Fruit fly (Drosophila melanogaster): ENCODE data around the gene snf.

The snf gene

DNA sequence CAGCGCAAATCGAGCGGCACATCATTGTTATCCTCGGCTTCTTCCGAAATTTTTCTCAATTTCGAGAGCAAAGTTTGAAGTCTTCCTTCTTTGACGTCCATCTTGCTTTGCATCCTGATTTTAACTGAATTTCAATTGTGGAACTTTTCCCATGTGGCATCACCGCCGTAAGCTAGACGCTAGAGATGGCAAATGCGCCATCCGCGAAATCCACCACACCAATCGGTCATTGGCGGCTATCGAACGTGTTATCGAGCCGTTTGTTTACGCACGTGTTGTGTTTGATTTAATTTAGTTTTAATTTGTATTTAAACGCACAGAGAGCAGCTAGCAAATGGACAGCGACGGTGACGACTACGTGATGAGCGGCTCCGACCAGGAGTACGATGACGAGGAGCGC lies 8.1 kb downstream of the snf start, which contains the start of the genes CG15930 and Sas10 (continued):
- TF ChIP-seq CG2116 (GFP tag; optimal IDR thresholded peaks at IDR 0.05) (peak; percentile 20), CG3281 (GFP tag; optimal IDR thresholded peaks at IDR 0.05) (no peak), Sin3A (optimal IDR thresholded peaks at IDR 0.05) (no peak), CG6791 (GFP tag; IDR thresholded peaks at IDR 0.05; ENCODE audit: partially characterized antibody) (peak; percentile 53; the same call in 1 of the 3 replicates), CG14860 (GFP tag; IDR thresholded peaks at IDR 0.05; ENCODE audit: partially characterized antibody) (peak; percentile 13; the same call in 1 of the 3 replicates), slbo (GFP tag; IDR thresholded peaks at IDR 0.05) (no peak), BtbVII (GFP tag; optimal IDR thresholded peaks at IDR 0.05) (no peak), CG17328 (GFP tag; IDR thresholded peaks at IDR 0.05) (no peak), CG31365 (tag; optimal IDR thresholded peaks at IDR 0.05) (no peak), Doc2 (GFP tag; IDR thresholded peaks at IDR 0.05) (no peak), CG10209 (GFP tag; optimal IDR thresholded peaks at IDR 0.05) (no peak), Elba2 (GFP tag; optimal IDR thresholded peaks at IDR 0.05) (no peak), dimm (GFP tag; IDR thresholded peaks at IDR 0.05) (no peak), CG7745 (tag; optimal IDR thresholded peaks at IDR 0.05) (no peak), Jarid2 (GFP tag; optimal IDR thresholded peaks at IDR 0.05) (no peak), fd102C (GFP tag; optimal IDR thresholded peaks at IDR 0.05) (no peak), CG30431 (GFP tag; optimal IDR thresholded peaks at IDR 0.05) (no peak), CG13775 (GFP tag; optimal IDR thresholded peaks at IDR 0.05) (no peak), tna (GFP tag; IDR thresholded peaks at IDR 0.05; ENCODE audit: partially characterized antibody) (no peak), CG7839 (tag; optimal IDR thresholded peaks at IDR 0.05) (no peak), HHEX (GFP tag; optimal IDR thresholded peaks at IDR 0.05) (no peak), row (GFP tag; IDR thresholded peaks at IDR 0.05) (no peak), nom (GFP tag; optimal IDR thresholded peaks at IDR 0.05) (no peak), kay (GFP tag; optimal IDR thresholded peaks at IDR 0.05) (no peak), ro (GFP tag; IDR thresholded peaks at IDR 0.05) (no peak), Bteb2 (GFP tag; optimal IDR thresholded peaks at IDR 0.05) (no peak), B-H2 (GFP tag; optimal IDR thresholded peaks at IDR 0.05) (no peak), B-H1 (GFP tag; IDR thresholded peaks at IDR 0.05) (no peak), da (GFP tag; optimal IDR thresholded peaks at IDR 0.05) (no peak), lmd (GFP tag; IDR thresholded peaks at IDR 0.05) (no peak), CTCF (GFP tag; optimal IDR thresholded peaks at IDR 0.05) (no peak), CG8359 (GFP tag; optimal IDR thresholded peaks at IDR 0.05; ENCODE audit: borderline replicate concordance) (no peak), CG16863 (GFP tag; optimal IDR thresholded peaks at IDR 0.05) (no peak), Dll (GFP tag; IDR thresholded peaks at IDR 0.05; ENCODE audit: partially characterized antibody) (peak; percentile 23; the same call in 1 of the 4 replicates), CG4854 (GFP tag; optimal IDR thresholded peaks at IDR 0.05) (no peak), rib (GFP tag; IDR thresholded peaks at IDR 0.05) (no peak), chif (GFP tag; optimal IDR thresholded peaks at IDR 0.05) (no peak), btn (GFP tag; optimal IDR thresholded peaks at IDR 0.05) (no peak), NK7.1 (GFP tag; optimal IDR thresholded peaks at IDR 0.05) (no peak), CG14667 (GFP tag; IDR thresholded peaks at IDR 0.05) (no peak), CG15011 (GFP tag; optimal IDR thresholded peaks at IDR 0.05) (no peak), CG9727 (GFP tag; optimal IDR thresholded peaks at IDR 0.05) (no peak), zf30C (GFP tag; optimal IDR thresholded peaks at IDR 0.05) (no peak), gsb (GFP tag; IDR thresholded peaks at IDR 0.05) (no peak), Sry-δ (GFP tag; optimal IDR thresholded peaks at IDR 0.05) (peak; percentile 79), CG15073 (GFP tag; optimal IDR thresholded peaks at IDR 0.05) (no peak), oc (tag; optimal IDR thresholded peaks at IDR 0.05) (no peak), CG10959 (GFP tag; IDR thresholded peaks at IDR 0.05) (no peak), CG17385 (GFP tag; optimal IDR thresholded peaks at IDR 0.05) (no peak), grau (tag; optimal IDR thresholded peaks at IDR 0.05) (no peak), lov (optimal IDR thresholded peaks at IDR 0.05) (no peak), lov (GFP tag; IDR thresholded peaks at IDR 0.05) (no peak), dmrt11E (tag; optimal IDR thresholded peaks at IDR 0.05) (no peak)

Measured in whole organism, embryonic.